Fruit fly (Drosophila melanogaster) whole organism, embryonic: ENCODE results near the gene Mo25.

ENCODE experiments used
- Atf-2 ChIP-seq: fragments of 200-800 bp; sonication (Bioruptor generic); optimal IDR thresholded peaks from 2 replicates; lab custom pipeline; 2016; ENCODE audit warnings: missing biosample characterization, missing genetic modification characterization
- Atf3 ChIP-seq: fragments of 200-800 bp; sonication (Bioruptor generic); optimal IDR thresholded peaks from 3 replicates; lab custom pipeline; 2016; ENCODE audit warnings: missing biosample characterization, missing genetic modification characterization
- CG10431 ChIP-seq: fragments of 200-800 bp; sonication (Bioruptor generic); optimal IDR thresholded peaks from 3 replicates; lab custom pipeline; 2018; ENCODE audit warnings: missing biosample characterization, mild to moderate bottlenecking, missing genetic modification characterization
- CG11085 ChIP-seq: fragments of 200-800 bp; sonication (Bioruptor generic); IDR thresholded peaks from 2 replicates; pipeline ENCODE4 v1.3.6; 2022; ENCODE audit warnings: missing biosample characterization, missing genetic modification characterization
- CG12071 ChIP-seq: fragments of 200-800 bp; sonication (Bioruptor generic); optimal IDR thresholded peaks from 3 replicates; lab custom pipeline; 2018; ENCODE audit warnings: missing biosample characterization, mild to moderate bottlenecking, missing genetic modification characterization
- CG12104 ChIP-seq: fragments of 200-800 bp; sonication (Bioruptor generic); optimal IDR thresholded peaks from 3 replicates; lab custom pipeline; 2016; ENCODE audit warnings: missing biosample characterization, missing genetic modification characterization
- CG15601 ChIP-seq: fragments of 200-800 bp; sonication (Bioruptor generic); optimal IDR thresholded peaks from 3 replicates; lab custom pipeline; 2019; ENCODE audit warnings: missing biosample characterization, mild to moderate bottlenecking, missing genetic modification characterization, moderate library complexity
- CG1603 ChIP-seq: fragments of 200-800 bp; sonication (Bioruptor generic); optimal IDR thresholded peaks from 2 replicates; lab custom pipeline; 2019; ENCODE audit warnings: missing biosample characterization, mild to moderate bottlenecking, missing genetic modification characterization, moderate library complexity
- CG18476 ChIP-seq: fragments of 200-800 bp; sonication (Bioruptor generic); optimal IDR thresholded peaks from 2 replicates; lab custom pipeline; 2016; ENCODE audit warnings: missing biosample characterization, mild to moderate bottlenecking, missing genetic modification characterization
- CG18619 ChIP-seq: fragments of 200-800 bp; sonication (Bioruptor generic); optimal IDR thresholded peaks from 3 replicates; lab custom pipeline; 2017; ENCODE audit warnings: missing biosample characterization, mild to moderate bottlenecking, missing genetic modification characterization
- CG2120 ChIP-seq: fragments of 200-800 bp; sonication (Bioruptor generic); optimal IDR thresholded peaks from 3 replicates; lab custom pipeline; 2016; ENCODE audit warnings: missing biosample characterization, missing genetic modification characterization
- CG30020 ChIP-seq: fragments of 200-800 bp; optimal IDR thresholded peaks from 2 replicates; lab custom pipeline; 2019; ENCODE audit warnings: missing biosample characterization, mild to moderate bottlenecking, missing genetic modification characterization, moderate library complexity
- CG31365 ChIP-seq: fragments of 200-800 bp; sonication (Bioruptor generic); optimal IDR thresholded peaks from 2 replicates; lab custom pipeline; 2018; ENCODE audit warnings: missing biosample characterization, mild to moderate bottlenecking, missing genetic modification characterization
- CG3995 ChIP-seq: fragments of 200-800 bp; sonication (Bioruptor generic); optimal IDR thresholded peaks from 3 replicates; lab custom pipeline; 2016; ENCODE audit warnings: missing biosample characterization, missing genetic modification characterization
- CG5180 ChIP-seq: fragments of 200-800 bp; sonication (Bioruptor generic); optimal IDR thresholded peaks from 3 replicates; lab custom pipeline; 2017; ENCODE audit warnings: missing biosample characterization, missing genetic modification characterization, mild to moderate bottlenecking, moderate library complexity, missing genetic modification reagents
- CG6654 ChIP-seq: fragments of 200-800 bp; sonication (Bioruptor generic); optimal IDR thresholded peaks from 2 replicates; lab custom pipeline; 2017; ENCODE audit warnings: missing biosample characterization, mild to moderate bottlenecking, missing genetic modification characterization
- CG6813 ChIP-seq: fragments of 200-800 bp; sonication (Bioruptor generic); optimal IDR thresholded peaks from 2 replicates; lab custom pipeline; 2017; ENCODE audit warnings: missing biosample characterization, missing genetic modification characterization, mild to moderate bottlenecking, moderate library complexity, missing genetic modification reagents
- CG7928 ChIP-seq: fragments of 200-800 bp; sonication (Bioruptor generic); optimal IDR thresholded peaks from 2 replicates; lab custom pipeline; 2017; ENCODE audit warnings: missing biosample characterization, mild to moderate bottlenecking, missing genetic modification characterization
- CG8089 ChIP-seq: fragments of 200-800 bp; sonication (Bioruptor generic); optimal IDR thresholded peaks from 3 replicates; lab custom pipeline; 2016; ENCODE audit warnings: missing biosample characterization, missing genetic modification characterization
- CG8388 ChIP-seq: fragments of 200-800 bp; sonication (Bioruptor generic); optimal IDR thresholded peaks from 2 replicates; lab custom pipeline; 2019; ENCODE audit warnings: missing biosample characterization, mild to moderate bottlenecking, missing genetic modification characterization, moderate library complexity
- CG8478 ChIP-seq: fragments of >200 bp; optimal IDR thresholded peaks from 2 replicates; lab custom pipeline; 2018
- CG8924 ChIP-seq: fragments of 200-800 bp; optimal IDR thresholded peaks from 3 replicates; lab custom pipeline; 2019; ENCODE audit warnings: missing biosample characterization, mild to moderate bottlenecking, missing genetic modification characterization, moderate library complexity
- CG9727 ChIP-seq: fragments of 200-800 bp; sonication (Bioruptor generic); optimal IDR thresholded peaks from 3 replicates; lab custom pipeline; 2017; ENCODE audit warnings: missing biosample characterization, mild to moderate bottlenecking, missing genetic modification characterization
- Chrac-16 ChIP-seq: fragments of 200-800 bp; sonication (Bioruptor generic); optimal IDR thresholded peaks from 3 replicates; lab custom pipeline; 2016; ENCODE audit warnings: missing biosample characterization, missing genetic modification characterization
- Dek ChIP-seq: fragments of 200-800 bp; sonication (Bioruptor generic); optimal IDR thresholded peaks from 3 replicates; lab custom pipeline; 2019; ENCODE audit warnings: missing biosample characterization, mild to moderate bottlenecking, missing genetic modification characterization, moderate library complexity
- Dip3 ChIP-seq: fragments of 200-800 bp; sonication (Bioruptor generic); optimal IDR thresholded peaks from 3 replicates; lab custom pipeline; 2016; ENCODE audit warnings: missing biosample characterization, missing genetic modification characterization
- Dp ChIP-seq: fragments of 200-800 bp; sonication (Bioruptor generic); optimal IDR thresholded peaks from 2 replicates; lab custom pipeline; 2018; ENCODE audit warnings: missing biosample characterization, mild to moderate bottlenecking, missing genetic modification characterization, moderate library complexity
- E2f2 ChIP-seq: fragments of 200-800 bp; sonication (Bioruptor generic); IDR thresholded peaks from 2 replicates; pipeline ENCODE4 v1.3.6; 2022; ENCODE audit warnings: missing biosample characterization, missing genetic modification characterization
- Eip74EF ChIP-seq, 2 experiments: fragments of 200-800 bp in 1 of 2; fragments of >200 bp in 1 of 2; sonication (Bioruptor generic) in 1 of 2; optimal IDR thresholded peaks; 2 replicates each; lab custom pipeline; 2017 to 2019; ENCODE audit warnings: missing biosample characterization in 2 of 2, missing genetic modification characterization in 2 of 2, mild to moderate bottlenecking in 1 of 2, moderate library complexity in 1 of 2
- Ravus ChIP-seq: fragments of 200-800 bp; sonication (Bioruptor generic); IDR thresholded peaks from 2 replicates; pipeline ENCODE4 v1.3.6; 2022; ENCODE audit warnings: missing biosample characterization, missing genetic modification characterization
- Scr ChIP-seq: fragments of 200-800 bp; sonication (Bioruptor generic); IDR thresholded peaks from 2 replicates; pipeline ENCODE4 v1.3.6; 2022; ENCODE audit warnings: missing biosample characterization, missing genetic modification characterization; ENCODE audit not compliant: partially characterized antibody
- al ChIP-seq: fragments of 200-800 bp; sonication (Bioruptor generic); IDR thresholded peaks from 2 replicates; pipeline ENCODE4 v1.3.6; 2022; ENCODE audit warnings: missing biosample characterization, missing genetic modification characterization
- ci ChIP-seq: fragments of 200-800 bp; sonication (Bioruptor generic); IDR thresholded peaks from 3 replicates; pipeline ENCODE4 v1.3.6; 2022; ENCODE audit warnings: missing biosample characterization, missing genetic modification characterization
- corto ChIP-seq: fragments of 200-800 bp; sonication (Bioruptor generic); optimal IDR thresholded peaks from 2 replicates; lab custom pipeline; 2016; ENCODE audit warnings: missing biosample characterization, mild to moderate bottlenecking, missing genetic modification characterization, moderate library complexity
- croc ChIP-seq: fragments of 200-800 bp; sonication (Bioruptor generic); conservative IDR thresholded peaks from 3 replicates; pipeline ENCODE4 v1.3.6; 2022; ENCODE audit warnings: missing biosample characterization, missing genetic modification characterization
- dan ChIP-seq: fragments of 200-800 bp; sonication (Bioruptor generic); IDR thresholded peaks from 2 replicates; pipeline ENCODE4 v1.3.6; 2022; ENCODE audit warnings: missing biosample characterization, missing genetic modification characterization
- dati ChIP-seq: fragments of 200-800 bp; sonication (Bioruptor generic); IDR thresholded peaks from 2 replicates; pipeline ENCODE4 v1.3.6; 2022; ENCODE audit warnings: missing biosample characterization, missing genetic modification characterization
- gcm ChIP-seq: fragments of 200-800 bp; sonication (Bioruptor generic); optimal IDR thresholded peaks from 2 replicates; lab custom pipeline; 2019; ENCODE audit warnings: missing biosample characterization, mild to moderate bottlenecking, missing genetic modification characterization, moderate library complexity
- grn ChIP-seq: fragments of 200-800 bp; sonication (Bioruptor generic); optimal IDR thresholded peaks from 3 replicates; lab custom pipeline; 2017; ENCODE audit warnings: missing biosample characterization, missing genetic modification characterization
- her ChIP-seq: fragments of 200-800 bp; sonication (Bioruptor generic); optimal IDR thresholded peaks from 2 replicates; lab custom pipeline; 2016; ENCODE audit warnings: missing biosample characterization, missing genetic modification characterization
- knrl ChIP-seq: fragments of 200-800 bp; sonication (Bioruptor generic); IDR thresholded peaks from 3 replicates; pipeline ENCODE4 v1.3.6; 2022; ENCODE audit warnings: missing biosample characterization, missing genetic modification characterization; ENCODE audit not compliant: partially characterized antibody
- luna ChIP-seq: fragments of 200-800 bp; sonication (Bioruptor generic); optimal IDR thresholded peaks from 2 replicates; lab custom pipeline; 2016; ENCODE audit warnings: missing biosample characterization, missing genetic modification characterization
- maf-S ChIP-seq: fragments of 200-800 bp; sonication (Bioruptor generic); optimal IDR thresholded peaks from 2 replicates; lab custom pipeline; 2016; ENCODE audit warnings: missing biosample characterization, missing genetic modification characterization
- mam ChIP-seq: fragments of 200-800 bp; sonication (Bioruptor generic); optimal IDR thresholded peaks from 3 replicates; lab custom pipeline; 2016; ENCODE audit warnings: missing biosample characterization, missing genetic modification characterization
- p53 ChIP-seq: fragments of 200-800 bp; sonication (Bioruptor generic); optimal IDR thresholded peaks from 2 replicates; lab custom pipeline; 2016; ENCODE audit warnings: missing biosample characterization, missing genetic modification characterization
- ssp ChIP-seq: fragments of 200-800 bp; sonication (Bioruptor generic); IDR thresholded peaks from 2 replicates; pipeline ENCODE4 v1.3.6; 2022; ENCODE audit warnings: missing biosample characterization, missing genetic modification characterization
- trem ChIP-seq: fragments of 200-800 bp; optimal IDR thresholded peaks from 3 replicates; lab custom pipeline; 2019; ENCODE audit warnings: missing biosample characterization, mild to moderate bottlenecking, missing genetic modification characterization, moderate library complexity
- twi ChIP-seq: fragments of 200-800 bp; optimal IDR thresholded peaks from 2 replicates; lab custom pipeline; 2019; ENCODE audit warnings: missing biosample characterization, mild to moderate bottlenecking, missing genetic modification characterization, moderate library complexity
- wdn ChIP-seq: fragments of 200-800 bp; sonication (Bioruptor generic); IDR thresholded peaks from 2 replicates; pipeline ENCODE4 v1.3.6; 2022; ENCODE audit warnings: missing biosample characterization, missing genetic modification characterization
- wor ChIP-seq: fragments of 200-800 bp; sonication (Bioruptor generic); IDR thresholded peaks from 2 replicates; pipeline ENCODE4 v1.3.6; 2022; ENCODE audit warnings: missing biosample characterization, missing genetic modification characterization
- z ChIP-seq: fragments of 200-800 bp; sonication (Bioruptor generic); IDR thresholded peaks from 3 replicates; pipeline ENCODE4 v1.3.6; 2022; ENCODE audit warnings: missing biosample characterization, missing genetic modification characterization
- zen2 ChIP-seq: fragments of 200-800 bp; sonication (Bioruptor generic); IDR thresholded peaks from 3 replicates; pipeline ENCODE4 v1.3.6; 2022; ENCODE audit warnings: missing biosample characterization, missing genetic modification characterization; ENCODE audit not compliant: partially characterized antibody

Mo25 gene

dm6 chr3L:16609120-16609519 lies 6.2 kb downstream of the Mo25 start, which contains the start of gene CG4098:
Gene CG4098 (minus strand): TSS chr3L:16609347.
- TF ChIP-seq Eip74EF (GFP tag; optimal IDR thresholded peaks at IDR 0.05; lab: Kevin White, UChicago) (no peak), CG7928 (GFP tag; lab: Kevin White, UChicago) (peak; percentile 35), Dek (peak; percentile 47), p53 (GFP tag; lab: Kevin White, UChicago) (no peak), CG31365 (peak; percentile 67), CG8388 (GFP tag; lab: Kevin White, UChicago) (no peak), dati (GFP tag; lab: Robert Waterston, UW) (no peak), Chrac-16 (GFP tag; lab: Kevin White, UChicago) (peak; percentile 51), ssp (peak; percentile 46), Ravus (GFP tag; lab: Robert Waterston, UW) (no peak), Dp (GFP tag; lab: Kevin White, UChicago) (peak; percentile 79), E2f2 (GFP tag; lab: Robert Waterston, UW) (peak; percentile 86), Dip3 (GFP tag; lab: Kevin White, UChicago) (peak; percentile 55), CG1603 (tag; lab: Kevin White, UChicago) (peak; percentile 75), trem (tag; lab: Kevin White, UChicago) (no peak), CG10431 (no peak), wor (GFP tag; lab: Robert Waterston, UW) (no peak), ci (GFP tag; lab: Robert Waterston, UW) (peak; percentile 87; the same call in 2 of the 3 replicates), CG2120 (peak; percentile 84), luna (GFP tag; lab: Kevin White, UChicago) (peak; percentile 10), dan (GFP tag; lab: Robert Waterston, UW) (no peak), CG15601 (tag; lab: Kevin White, UChicago) (no peak), grn (GFP tag; lab: Kevin White, UChicago) (no peak), knrl (GFP tag; lab: Robert Waterston, UW) (0 out of 3 replicates have a peak, but pooled peaks have one; percentile 21), z (no peak), Atf3 (peak; percentile 36), CG8089 (GFP tag; lab: Kevin White, UChicago) (no peak), her (GFP tag; lab: Kevin White, UChicago) (peak; percentile 71), CG30020 (tag; lab: Kevin White, UChicago) (no peak), CG11085 (GFP tag; lab: Robert Waterston, UW) (peak; percentile 62; the same call in 1 of the 2 replicates), Atf-2 (GFP tag; lab: Kevin White, UChicago) (peak; percentile 13), twi (tag; lab: Kevin White, UChicago) (no peak), CG12071 (GFP tag; lab: Kevin White, UChicago) (peak; percentile 24), al (GFP tag; lab: Robert Waterston, UW) (peak; percentile 64), croc (GFP tag; lab: Robert Waterston, UW) (no peak), CG18476 (no peak), CG18619 (peak; percentile 20), CG6654 (no peak), zen2 (no peak), CG8924 (peak; percentile 1), CG9727 (GFP tag; lab: Kevin White, UChicago) (peak; percentile 8), gcm (GFP tag; lab: Kevin White, UChicago) (no peak), mam (GFP tag; lab: Kevin White, UChicago) (peak; percentile 69), maf-S (peak; percentile 19), CG12104 (no peak), corto (GFP tag; lab: Kevin White, UChicago) (peak; percentile 17), CG8478 (lab: Kevin White, UChicago) (no peak), wdn (GFP tag; lab: Robert Waterston, UW) (peak; percentile 66), CG3995 (GFP tag; lab: Kevin White, UChicago) (peak; percentile 80), Scr (GFP tag; lab: Robert Waterston, UW) (no peak), CG5180 (GFP tag; lab: Kevin White, UChicago) (no peak), CG6813 (no peak)
